Fruit fly (Drosophila melanogaster) whole organism, embryonic: Measurements from ENCODE around the gene Hrs.

Experiments used
- C15 ChIP-seq: fragments of 200-800 bp; sonication (Bioruptor generic); IDR thresholded peaks from 3 replicates; pipeline ENCODE4 v1.3.6; 2022; ENCODE audit warnings: missing biosample characterization, missing genetic modification characterization
- CG10267 ChIP-seq: fragments of 200-800 bp; sonication (Bioruptor generic); optimal IDR thresholded peaks from 2 replicates; lab custom pipeline; 2018; ENCODE audit warnings: missing biosample characterization, mild to moderate bottlenecking, missing genetic modification characterization, moderate library complexity
- CG10654 ChIP-seq: fragments of 200-800 bp; sonication (Bioruptor generic); optimal IDR thresholded peaks from 2 replicates; lab custom pipeline; 2016; ENCODE audit warnings: missing biosample characterization, missing genetic modification characterization
- CG11560 ChIP-seq: fragments of 200-800 bp; sonication (Bioruptor generic); IDR thresholded peaks from 3 replicates; pipeline ENCODE4 v1.3.6; 2022; ENCODE audit warnings: missing biosample characterization, missing genetic modification characterization
- CG14050 ChIP-seq: fragments of 200-800 bp; sonication (Bioruptor generic); IDR thresholded peaks from 3 replicates; pipeline ENCODE4 v1.3.6; 2022; ENCODE audit warnings: missing biosample characterization, missing genetic modification characterization
- CG15269 ChIP-seq: fragments of 200-800 bp; sonication (Bioruptor generic); optimal IDR thresholded peaks from 2 replicates; lab custom pipeline; 2018; ENCODE audit warnings: missing biosample characterization, mild to moderate bottlenecking, missing genetic modification characterization, moderate library complexity
- CG15601 ChIP-seq: fragments of 200-800 bp; sonication (Bioruptor generic); optimal IDR thresholded peaks from 3 replicates; lab custom pipeline; 2019; ENCODE audit warnings: missing biosample characterization, mild to moderate bottlenecking, missing genetic modification characterization, moderate library complexity
- CG18476 ChIP-seq: fragments of 200-800 bp; sonication (Bioruptor generic); optimal IDR thresholded peaks from 2 replicates; lab custom pipeline; 2016; ENCODE audit warnings: missing biosample characterization, mild to moderate bottlenecking, missing genetic modification characterization
- CG18764 ChIP-seq: fragments of 200-800 bp; sonication (Bioruptor generic); optimal IDR thresholded peaks from 3 replicates; lab custom pipeline; 2016; ENCODE audit warnings: missing biosample characterization, missing genetic modification characterization
- CG3281 ChIP-seq: fragments of 200-800 bp; sonication (Bioruptor generic); optimal IDR thresholded peaks from 3 replicates; lab custom pipeline; 2017; ENCODE audit warnings: missing biosample characterization, mild to moderate bottlenecking, missing genetic modification characterization
- CG3407 ChIP-seq: fragments of 200-800 bp; sonication (Bioruptor generic); optimal IDR thresholded peaks from 2 replicates; lab custom pipeline; 2018; ENCODE audit warnings: missing biosample characterization, mild to moderate bottlenecking, missing genetic modification characterization
- CG34224 ChIP-seq: fragments of 200-800 bp; sonication (Bioruptor generic); IDR thresholded peaks from 3 replicates; pipeline ENCODE4 v1.3.6; 2022; ENCODE audit warnings: missing biosample characterization, missing genetic modification characterization; ENCODE audit not compliant: partially characterized antibody
- CG3995 ChIP-seq: fragments of 200-800 bp; sonication (Bioruptor generic); optimal IDR thresholded peaks from 3 replicates; lab custom pipeline; 2016; ENCODE audit warnings: missing biosample characterization, missing genetic modification characterization
- CG4404 ChIP-seq: fragments of 200-800 bp; sonication (Bioruptor generic); IDR thresholded peaks from 2 replicates; pipeline ENCODE4 v1.3.6; 2022; ENCODE audit warnings: missing biosample characterization, missing genetic modification characterization
- CG4617 ChIP-seq: fragments of 200-800 bp; sonication (Bioruptor generic); optimal IDR thresholded peaks from 3 replicates; lab custom pipeline; 2016; ENCODE audit warnings: missing biosample characterization, missing genetic modification characterization, borderline replicate concordance
- CG6254 ChIP-seq: fragments of 200-800 bp; sonication (Bioruptor generic); optimal IDR thresholded peaks from 3 replicates; lab custom pipeline; 2017; ENCODE audit warnings: mild to moderate bottlenecking, missing biosample characterization, missing genetic modification reagents, missing genetic modification characterization
- CG6272 ChIP-seq: fragments of 200-800 bp; sonication (Bioruptor generic); IDR thresholded peaks from 2 replicates; pipeline ENCODE4 v1.3.6; 2022; ENCODE audit warnings: missing biosample characterization, missing genetic modification characterization
- CG6683 ChIP-seq: fragments of 200-800 bp; sonication (Bioruptor generic); optimal IDR thresholded peaks from 2 replicates; lab custom pipeline; 2017; ENCODE audit warnings: missing biosample characterization, mild to moderate bottlenecking, missing genetic modification characterization, missing genetic modification reagents
- CG7745 ChIP-seq: fragments of 200-800 bp; sonication (Bioruptor generic); optimal IDR thresholded peaks from 2 replicates; lab custom pipeline; 2018; ENCODE audit warnings: missing biosample characterization, mild to moderate bottlenecking, missing genetic modification characterization, moderate library complexity
- CG8388 ChIP-seq: fragments of 200-800 bp; sonication (Bioruptor generic); optimal IDR thresholded peaks from 2 replicates; lab custom pipeline; 2019; ENCODE audit warnings: missing biosample characterization, mild to moderate bottlenecking, missing genetic modification characterization, moderate library complexity
- CG8765 ChIP-seq: fragments of 200-800 bp; sonication (Bioruptor generic); IDR thresholded peaks from 2 replicates; pipeline ENCODE4 v1.3.6; 2022; ENCODE audit warnings: missing biosample characterization, missing genetic modification characterization
- CG9876 ChIP-seq: fragments of 200-800 bp; sonication (Bioruptor generic); optimal IDR thresholded peaks from 2 replicates; lab custom pipeline; 2016; ENCODE audit warnings: missing biosample characterization, missing genetic modification characterization
- Dip3 ChIP-seq: fragments of 200-800 bp; sonication (Bioruptor generic); optimal IDR thresholded peaks from 3 replicates; lab custom pipeline; 2016; ENCODE audit warnings: missing biosample characterization, missing genetic modification characterization
- HLHmδ ChIP-seq: fragments of 200-800 bp; sonication (Bioruptor generic); optimal IDR thresholded peaks from 2 replicates; lab custom pipeline; 2018; ENCODE audit warnings: missing biosample characterization, mild to moderate bottlenecking, missing genetic modification characterization, moderate library complexity
- Hand ChIP-seq: fragments of 200-800 bp; sonication (Bioruptor generic); optimal IDR thresholded peaks from 2 replicates; lab custom pipeline; 2017; ENCODE audit warnings: mild to moderate bottlenecking, missing biosample characterization, missing genetic modification reagents, missing genetic modification characterization
- Ptx1 ChIP-seq: fragments of 200-800 bp; sonication (Bioruptor generic); IDR thresholded peaks from 2 replicates; pipeline ENCODE4 v1.3.6; 2022; ENCODE audit warnings: missing biosample characterization, missing genetic modification characterization
- Scr ChIP-seq: fragments of 200-800 bp; sonication (Bioruptor generic); IDR thresholded peaks from 2 replicates; pipeline ENCODE4 v1.3.6; 2022; ENCODE audit warnings: missing biosample characterization, missing genetic modification characterization; ENCODE audit not compliant: partially characterized antibody
- Sin3A ChIP-seq: fragments of >200 bp; optimal IDR thresholded peaks from 2 replicates; lab custom pipeline; 2018
- Six4 ChIP-seq: fragments of 200-800 bp; sonication (Bioruptor generic); optimal IDR thresholded peaks from 2 replicates; lab custom pipeline; 2016; ENCODE audit warnings: missing biosample characterization, missing genetic modification characterization
- Sox100B ChIP-seq: fragments of 200-800 bp; sonication (Bioruptor generic); optimal IDR thresholded peaks from 3 replicates; lab custom pipeline; 2018; ENCODE audit warnings: missing biosample characterization, mild to moderate bottlenecking, missing genetic modification characterization
- Trl ChIP-seq, 3 experiments: fragments of >200 bp in 2 of 3; fragments of 200-800 bp in 1 of 3; sonication (Bioruptor generic) in 1 of 3; optimal IDR thresholded peaks; 2 replicates in 1 of 3; 3 replicates in 2 of 3; lab custom pipeline; 2016 to 2017; ENCODE audit warnings: missing biosample characterization in 1 of 3, missing genetic modification characterization in 1 of 3
- Vsx1 ChIP-seq: fragments of 200-800 bp; sonication (Bioruptor generic); optimal IDR thresholded peaks from 2 replicates; lab custom pipeline; 2017; ENCODE audit warnings: missing biosample characterization, mild to moderate bottlenecking, missing genetic modification characterization, missing genetic modification reagents
- ab ChIP-seq: fragments of 200-800 bp; sonication (Bioruptor generic); optimal IDR thresholded peaks from 2 replicates; lab custom pipeline; 2016; ENCODE audit warnings: missing biosample characterization, missing genetic modification characterization
- bsh ChIP-seq, 2 experiments: fragments of 200-800 bp; sonication (Bioruptor generic); optimal IDR thresholded peaks; 2 replicates each; lab custom pipeline; 2017 to 2018; ENCODE audit warnings: mild to moderate bottlenecking in 2 of 2, missing biosample characterization in 2 of 2, missing genetic modification characterization in 2 of 2, moderate library complexity in 1 of 2
- btn ChIP-seq: fragments of 200-800 bp; sonication (Bioruptor generic); optimal IDR thresholded peaks from 2 replicates; lab custom pipeline; 2016; ENCODE audit warnings: missing biosample characterization, missing genetic modification characterization
- cad ChIP-seq: fragments of >200 bp; optimal IDR thresholded peaks from 2 replicates; lab custom pipeline; 2017; ENCODE audit warnings: missing biosample characterization, missing genetic modification characterization
- cas ChIP-seq: fragments of 200-800 bp; sonication (Bioruptor generic); IDR thresholded peaks from 2 replicates; pipeline ENCODE4 v1.3.6; 2022; ENCODE audit warnings: missing biosample characterization, missing genetic modification characterization
- cato ChIP-seq: fragments of 200-800 bp; sonication (Bioruptor generic); optimal IDR thresholded peaks from 2 replicates; lab custom pipeline; 2016; ENCODE audit warnings: missing biosample characterization, missing genetic modification characterization, borderline replicate concordance
- chinmo ChIP-seq: fragments of 200-800 bp; sonication (Bioruptor generic); IDR thresholded peaks from 4 replicates; pipeline ENCODE4 v1.3.6; 2022; ENCODE audit warnings: missing biosample characterization, missing genetic modification characterization; ENCODE audit not compliant: partially characterized antibody
- crp ChIP-seq, 2 experiments: fragments of 200-800 bp; sonication (Bioruptor generic); optimal IDR thresholded peaks; 2 replicates in 1 of 2; 3 replicates in 1 of 2; lab custom pipeline; 2017; ENCODE audit warnings: missing biosample characterization in 2 of 2, missing genetic modification characterization in 2 of 2, mild to moderate bottlenecking in 1 of 2, moderate library complexity in 1 of 2
- danr ChIP-seq: fragments of 200-800 bp; sonication (Bioruptor generic); IDR thresholded peaks from 2 replicates; pipeline ENCODE4 v1.3.6; 2022; ENCODE audit warnings: missing biosample characterization, missing genetic modification characterization
- ken ChIP-seq: fragments of 200-800 bp; sonication (Bioruptor generic); IDR thresholded peaks from 3 replicates; pipeline ENCODE4 v1.3.6; 2022; ENCODE audit warnings: missing biosample characterization, missing genetic modification characterization
- row ChIP-seq: fragments of 200-800 bp; sonication (Bioruptor generic); IDR thresholded peaks from 3 replicates; pipeline ENCODE4 v1.3.6; 2022; ENCODE audit warnings: missing biosample characterization, missing genetic modification characterization
- scrt ChIP-seq: fragments of 200-800 bp; sonication (Bioruptor generic); optimal IDR thresholded peaks from 2 replicates; lab custom pipeline; 2018; ENCODE audit warnings: missing biosample characterization, mild to moderate bottlenecking, missing genetic modification characterization, moderate library complexity
- sens ChIP-seq: fragments of 200-800 bp; sonication (Bioruptor generic); peaks from one replicate; lab custom pipeline; 2016; ENCODE audit warnings: missing biosample characterization, missing genetic modification characterization
- seq ChIP-seq: fragments of 200-800 bp; sonication (Bioruptor generic); IDR thresholded peaks from 2 replicates; pipeline ENCODE4 v1.3.6; 2022; ENCODE audit warnings: missing biosample characterization, missing genetic modification characterization
- tio ChIP-seq: fragments of 200-800 bp; sonication (Bioruptor generic); optimal IDR thresholded peaks from 2 replicates; lab custom pipeline; 2017; ENCODE audit warnings: missing biosample characterization, missing genetic modification characterization, inconsistent platforms
- unc-4 ChIP-seq: fragments of 200-800 bp; sonication (Bioruptor generic); IDR thresholded peaks from 2 replicates; pipeline ENCODE4 v1.3.6; 2022; ENCODE audit warnings: missing biosample characterization, missing genetic modification characterization; ENCODE audit not compliant: partially characterized antibody
- usp ChIP-seq: fragments of >200 bp; optimal IDR thresholded peaks from 2 replicates; lab custom pipeline; 2017; ENCODE audit warnings: missing biosample characterization, missing genetic modification characterization

Gene Hrs

DNA sequence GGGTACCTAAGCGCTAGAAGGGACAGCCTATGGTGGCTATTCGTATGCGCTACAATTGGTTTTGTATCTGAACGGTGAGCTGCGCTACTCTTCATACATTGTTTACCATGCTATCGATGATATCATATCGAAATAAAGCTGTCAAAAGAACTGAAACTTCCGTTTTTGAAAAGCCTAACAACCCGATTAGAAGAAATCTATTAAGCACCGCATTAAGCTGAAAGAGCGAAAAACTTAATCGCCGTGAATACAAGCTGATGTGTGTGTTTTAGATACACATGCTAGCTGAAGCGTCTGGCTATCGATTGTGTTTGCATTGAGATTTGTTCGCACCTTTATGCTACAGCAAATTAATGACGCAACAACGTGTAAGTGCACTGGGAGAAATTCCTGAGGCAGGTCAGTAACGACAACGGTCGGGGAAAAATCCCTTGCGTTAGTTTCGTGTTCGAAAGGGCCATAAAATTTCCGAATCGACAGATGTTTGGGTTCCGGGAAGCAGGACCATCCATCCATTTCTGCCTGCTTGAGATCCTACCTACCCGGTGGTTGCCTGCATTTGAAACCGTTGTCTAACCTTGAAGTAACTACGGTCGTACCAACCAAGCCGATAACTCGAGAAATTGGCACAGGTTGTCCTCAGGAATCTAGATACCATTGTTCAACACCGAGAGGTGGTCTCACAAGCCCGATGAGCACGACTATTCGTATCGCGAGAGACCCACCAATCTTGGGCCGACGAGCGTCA is 10.7 kb downstream of the Hrs start (continued):
- TF ChIP-seq CG6272: peak; percentile 75
- TF ChIP-seq Six4 (GFP tag; lab: Kevin White, UChicago): peak; percentile 72
- peak; percentile 94 for TF ChIP-seq sens (GFP tag; lab: Kevin White, UChicago)
- TF ChIP-seq Hand: peak; percentile 68
- TF ChIP-seq Trl (optimal IDR thresholded peaks at IDR 0.05; lab: Kevin White, UChicago): no peak
- peak; percentile 86 for TF ChIP-seq Trl (GFP tag; optimal IDR thresholded peaks at IDR 0.05; lab: Kevin White, UChicago)
- TF ChIP-seq crp (GFP tag; optimal IDR thresholded peaks at IDR 0.05; lab: Kevin White, UChicago): peak in 1 of 2 experiments; percentile 16
- no peak for TF ChIP-seq unc-4 (GFP tag; lab: Robert Waterston, UW)
- TF ChIP-seq ken (GFP tag; lab: Robert Waterston, UW): no peak
- TF ChIP-seq cas (GFP tag; lab: Robert Waterston, UW): no peak
- TF ChIP-seq CG34224 (GFP tag; lab: Robert Waterston, UW): no peak
- peak; percentile 85 for TF ChIP-seq CG3281 (GFP tag; lab: Kevin White, UChicago)
- peak; percentile 12 for TF ChIP-seq tio (GFP tag; lab: Kevin White, UChicago)
- TF ChIP-seq CG18764: peak; percentile 67
- TF ChIP-seq seq (GFP tag; lab: Robert Waterston, UW): no peak
- peak; percentile 89 for TF ChIP-seq CG15269
- TF ChIP-seq Scr (GFP tag; lab: Robert Waterston, UW): no peak
- TF ChIP-seq usp (GFP tag; lab: Kevin White, UChicago): no peak
- no peak for TF ChIP-seq C15 (GFP tag; lab: Robert Waterston, UW)
- peak; percentile 66 for TF ChIP-seq CG10654 (GFP tag; lab: Kevin White, UChicago)
- TF ChIP-seq HLHmδ: no peak
- no peak for TF ChIP-seq Sin3A
- peak; percentile 79 for TF ChIP-seq CG10267 (tag; lab: Kevin White, UChicago)
- peak; percentile 90 for TF ChIP-seq cad (GFP tag; lab: Kevin White, UChicago)
- no peak for TF ChIP-seq danr
- TF ChIP-seq cato: no peak
- no peak for TF ChIP-seq CG14050 (GFP tag; lab: Robert Waterston, UW)
- TF ChIP-seq Ptx1: no peak
- TF ChIP-seq CG8765: no peak
- TF ChIP-seq CG4617 (GFP tag; lab: Kevin White, UChicago): peak; percentile 8
- peak; percentile 58 for TF ChIP-seq Vsx1 (GFP tag; lab: Kevin White, UChicago)
- peak; percentile 81 for TF ChIP-seq Dip3 (GFP tag; lab: Kevin White, UChicago)
- TF ChIP-seq CG3407 (GFP tag; lab: Kevin White, UChicago): peak; percentile 42
- no peak for TF ChIP-seq CG4404
- peak; percentile 32 for TF ChIP-seq ab
- TF ChIP-seq row (GFP tag; lab: Robert Waterston, UW): no peak
- no peak for TF ChIP-seq chinmo (GFP tag; lab: Robert Waterston, UW)
- peak; percentile 52 for TF ChIP-seq CG6683 (GFP tag; lab: Kevin White, UChicago)
- TF ChIP-seq CG8388 (GFP tag; lab: Kevin White, UChicago): peak; percentile 48
- TF ChIP-seq CG3995: peak; percentile 59
- TF ChIP-seq bsh (GFP tag; optimal IDR thresholded peaks at IDR 0.05; lab: Kevin White, UChicago): peak; percentile 73 to 79
- TF ChIP-seq CG15601: peak; percentile 68
- peak; percentile 80 for TF ChIP-seq btn (GFP tag; lab: Kevin White, UChicago)
- no peak for TF ChIP-seq CG7745 (tag; lab: Kevin White, UChicago)
- peak; percentile 20 for TF ChIP-seq CG6254 (GFP tag; lab: Kevin White, UChicago)
- peak; percentile 78 for TF ChIP-seq scrt (GFP tag; lab: Kevin White, UChicago)
- TF ChIP-seq CG18476 (GFP tag; lab: Kevin White, UChicago): peak; percentile 48
- peak; percentile 81 for TF ChIP-seq Sox100B (GFP tag; lab: Kevin White, UChicago)
- TF ChIP-seq CG11560: no peak
- peak; percentile 72 for TF ChIP-seq CG9876
